Worm (Caenorhabditis elegans) whole organism, early embryonic: Measurements from ENCODE around the gene col-164.

Source experiments
- B0310.2 ChIP-seq: sonication (generic microtip); optimal IDR thresholded peaks from 2 replicates; lab custom pipeline; 2016; ENCODE audit warnings: mild to moderate bottlenecking, missing genetic modification characterization, missing compliant biosample characterization
- F13C5.2 ChIP-seq: sonication (generic microtip); optimal IDR thresholded peaks from 2 replicates; lab custom pipeline; 2017; ENCODE audit warnings: mild to moderate bottlenecking, missing genetic modification characterization, inconsistent platforms, missing compliant biosample characterization
- aly-1 ChIP-seq: sonication (generic microtip); optimal IDR thresholded peaks from 2 replicates; lab custom pipeline; 2016; ENCODE audit warnings: missing genetic modification characterization, missing compliant biosample characterization
- ama-1 ChIP-seq: fragments of 150-350 bp; optimal IDR thresholded peaks from 2 replicates; lab custom pipeline; 2014
- ceh-13 ChIP-seq: fragments of 200-800 bp; sonication (Bioruptor generic); optimal IDR thresholded peaks from 2 replicates; lab custom pipeline; 2018; ENCODE audit warnings: mild to moderate bottlenecking, missing genetic modification characterization, missing compliant biosample characterization
- ceh-36 ChIP-seq: sonication (generic microtip); optimal IDR thresholded peaks from 2 replicates; lab custom pipeline; 2016; ENCODE audit warnings: missing genetic modification characterization, inconsistent platforms, missing compliant biosample characterization
- ets-7 ChIP-seq: sonication (generic microtip); optimal IDR thresholded peaks from 2 replicates; lab custom pipeline; 2016; ENCODE audit warnings: missing genotype, missing genetic modification characterization, missing compliant biosample characterization
- flt-1 ChIP-seq: fragments of 200-800 bp; sonication (Bioruptor generic); IDR thresholded peaks from 2 replicates; pipeline ENCODE4 v1.3.6; 2022; ENCODE audit warnings: missing genetic modification characterization, missing compliant biosample characterization
- hmbx-1 ChIP-seq: sonication (generic microtip); optimal IDR thresholded peaks from 2 replicates; lab custom pipeline; 2016; ENCODE audit warnings: mild to moderate bottlenecking, missing genetic modification characterization, missing compliant biosample characterization
- hmg-4 ChIP-seq: fragments of 200-800 bp; sonication (Bioruptor generic); optimal IDR thresholded peaks from 2 replicates; lab custom pipeline; 2018; ENCODE audit warnings: mild to moderate bottlenecking, missing genetic modification characterization, missing compliant biosample characterization
- hnd-1 ChIP-seq: sonication (generic microtip); optimal IDR thresholded peaks from 2 replicates; lab custom pipeline; 2016; ENCODE audit warnings: missing genetic modification characterization, missing compliant biosample characterization
- pes-1 ChIP-seq: fragments of 200-800 bp; sonication (Bioruptor generic); IDR thresholded peaks from 2 replicates; pipeline ENCODE4 v1.3.6; 2022; ENCODE audit warnings: missing genetic modification reagents, missing genetic modification characterization, missing compliant biosample characterization
- scrt-1 ChIP-seq: fragments of 200-800 bp; sonication (Bioruptor generic); IDR thresholded peaks from 2 replicates; pipeline ENCODE4 v1.3.6; 2022; ENCODE audit warnings: missing genetic modification characterization, missing compliant biosample characterization
- sea-1 ChIP-seq: fragments of 200-800 bp; sonication (Bioruptor generic); conservative IDR thresholded peaks from 2 replicates; pipeline ENCODE4 v1.3.6; 2022; ENCODE audit warnings: missing genetic modification characterization, missing compliant biosample characterization
- tbx-11 ChIP-seq: fragments of 200-800 bp; sonication (Bioruptor generic); IDR thresholded peaks from 2 replicates; pipeline ENCODE4 v1.3.6; 2022; ENCODE audit warnings: missing genetic modification characterization, missing compliant biosample characterization
- tbx-37 ChIP-seq: fragments of 200-800 bp; sonication (Bioruptor generic); conservative IDR thresholded peaks from 2 replicates; pipeline ENCODE4 v1.3.6; 2022; ENCODE audit warnings: missing genetic modification reagents, missing genetic modification characterization, missing compliant biosample characterization
- tra-4 ChIP-seq: sonication (generic microtip); optimal IDR thresholded peaks from 2 replicates; lab custom pipeline; 2017; ENCODE audit warnings: missing genetic modification characterization, missing compliant biosample characterization

col-164 gene

DNA sequence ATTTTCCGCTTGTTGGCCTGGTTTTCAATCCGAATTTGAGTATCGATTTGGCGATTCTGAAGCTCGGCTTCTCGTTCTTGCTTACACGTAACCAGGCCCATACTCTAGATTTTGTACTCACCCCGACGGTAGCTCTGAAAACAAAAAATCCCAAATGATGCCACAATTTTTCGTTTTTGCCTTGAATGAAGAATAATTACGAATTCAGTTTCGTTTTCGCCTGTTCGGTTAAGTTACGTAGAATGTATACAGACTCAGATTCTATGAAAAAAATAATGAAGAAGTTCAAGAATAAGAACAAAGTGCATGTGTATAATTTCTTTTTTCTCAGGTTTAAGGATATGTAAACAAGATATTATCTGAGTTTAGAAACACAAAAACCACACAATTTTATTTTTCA is 27.7 kb downstream of the col-164 start, which contains the start of gene gpa-5:
gpa-5 (minus strand) TSS at position 101 of the 400 bp plus-strand sequence.
- TF ChIP-seq pes-1 (GFP tag; lab: Robert Waterston, UW) (no peak), ama-1 (lab: Kevin White, UChicago) (no peak), ets-7 (no peak), tbx-11 (GFP tag; lab: Robert Waterston, UW) (no peak), ceh-13 (GFP tag; lab: Kevin White, UChicago) (no peak), aly-1 (no peak), hmbx-1 (tag; lab: Kevin White, UChicago) (no peak), hnd-1 (tag; lab: Kevin White, UChicago) (no peak), B0310.2 (tag; lab: Kevin White, UChicago) (no peak), F13C5.2 (tag; lab: Kevin White, UChicago) (no peak), tra-4 (tag; lab: Kevin White, UChicago) (no peak), sea-1 (no peak), scrt-1 (GFP tag; lab: Robert Waterston, UW) (no peak)

DNA sequence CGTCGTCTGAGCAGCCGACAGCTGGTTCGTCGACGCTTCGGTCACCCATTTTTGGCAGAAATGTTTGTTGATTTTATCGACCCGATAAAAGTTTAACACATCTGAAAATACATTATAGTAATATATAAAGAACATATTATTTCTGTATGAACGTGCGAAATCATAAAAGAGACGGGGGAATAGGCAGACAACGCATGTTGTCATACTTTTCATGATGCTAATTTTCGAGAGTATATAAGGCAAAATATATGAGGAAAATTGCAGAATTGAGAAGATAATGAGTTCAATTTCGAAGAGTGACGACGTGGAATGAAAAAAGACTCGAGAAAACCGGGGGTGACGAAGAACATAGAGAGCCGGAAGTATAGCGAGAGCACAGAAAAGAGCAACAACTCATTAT is 36.9 kb downstream of the col-164 start, which contains the start of gene F53B1.8:
F53B1.8 (minus strand) TSS at position 101 of the 400 bp plus-strand sequence.
- TF ChIP-seq tbx-37 (GFP tag; lab: Robert Waterston, UW) (no peak), ets-7 (no peak), hnd-1 (tag; lab: Kevin White, UChicago) (no peak), F13C5.2 (tag; lab: Kevin White, UChicago) (no peak), hmbx-1 (tag; lab: Kevin White, UChicago) (no peak), ama-1 (lab: Kevin White, UChicago) (no peak), ceh-13 (GFP tag; lab: Kevin White, UChicago) (no peak), scrt-1 (GFP tag; lab: Robert Waterston, UW) (no peak), pes-1 (GFP tag; lab: Robert Waterston, UW) (no peak), tbx-11 (GFP tag; lab: Robert Waterston, UW) (no peak)

DNA sequence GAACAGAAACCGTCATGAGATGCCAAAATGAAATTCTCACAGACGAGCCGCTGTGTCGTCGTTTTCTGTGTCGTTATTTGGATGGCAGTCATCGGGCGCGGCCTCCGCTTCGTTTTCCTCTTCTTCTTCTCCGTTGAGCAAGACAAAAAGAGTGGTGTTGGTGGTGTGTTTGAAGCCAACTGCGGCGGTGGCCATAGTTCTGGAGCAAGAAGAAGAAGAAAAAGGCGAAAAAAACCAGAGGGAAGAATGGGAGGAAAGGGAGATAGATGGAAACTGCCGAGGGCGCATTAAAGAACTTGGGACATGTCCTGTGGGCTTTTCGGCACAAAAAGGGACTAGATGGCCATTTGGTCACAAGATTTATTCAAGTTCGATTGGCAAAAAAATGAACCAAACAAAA is 38.4 kb downstream of the col-164 start, which contains the start of gene F53B1.9:
F53B1.9 (minus strand) TSS at position 195 of the 400 bp plus-strand sequence.
- TF ChIP-seq flt-1 (GFP tag; lab: Robert Waterston, UW) (no peak), hmbx-1 (tag; lab: Kevin White, UChicago) (no peak), B0310.2 (tag; lab: Kevin White, UChicago) (no peak), sea-1 (no peak)

- TF ChIP-seq ets-7 = no peak
- no peak for TF ChIP-seq B0310.2 (tag; lab: Kevin White, UChicago)
- no peak for TF ChIP-seq tra-4 (tag; lab: Kevin White, UChicago)
- TF ChIP-seq ceh-13 (GFP tag; lab: Kevin White, UChicago) = no peak
- no peak for TF ChIP-seq hmg-4
- TF ChIP-seq ama-1 (lab: Kevin White, UChicago) = no peak
- no peak for TF ChIP-seq flt-1 (GFP tag; lab: Robert Waterston, UW)
- TF ChIP-seq aly-1 = no peak
- TF ChIP-seq hmbx-1 (tag; lab: Kevin White, UChicago) = no peak
Observed at ce11 chrX:2136937-2137336, 43.7 kb downstream of the col-164 start.

ce11 chrX:2138923-2139322 is 45.7 kb downstream of the col-164 start:
- no peak for TF ChIP-seq hmbx-1 (tag; lab: Kevin White, UChicago)
- TF ChIP-seq ets-7 = no peak
- TF ChIP-seq sea-1 = no peak
- TF ChIP-seq tbx-11 (GFP tag; lab: Robert Waterston, UW) = no peak
- no peak for TF ChIP-seq flt-1 (GFP tag; lab: Robert Waterston, UW)
- no peak for TF ChIP-seq scrt-1 (GFP tag; lab: Robert Waterston, UW)

DNA sequence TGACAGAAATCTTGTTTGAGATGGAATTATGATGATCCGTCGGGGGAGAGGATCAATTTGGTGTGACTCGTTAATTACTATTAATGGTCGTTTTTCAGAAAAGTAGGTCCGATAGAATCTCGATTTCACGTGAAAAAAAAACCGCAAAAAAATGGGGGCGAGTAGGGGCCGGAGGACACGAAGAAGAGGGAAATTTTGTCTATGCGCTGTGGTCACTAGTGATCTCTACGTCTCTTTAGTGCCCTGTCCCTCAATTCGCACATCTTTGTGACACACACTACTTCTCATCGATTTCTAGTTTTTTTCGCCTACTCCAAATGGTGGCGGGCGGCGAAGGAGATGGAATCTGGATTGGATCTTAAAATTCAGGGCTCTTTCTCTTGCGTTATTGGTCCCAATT is 47.3 kb downstream of the col-164 start:
- TF ChIP-seq pes-1 (GFP tag; lab: Robert Waterston, UW) (no peak), F13C5.2 (tag; lab: Kevin White, UChicago) (no peak), ceh-13 (GFP tag; lab: Kevin White, UChicago) (no peak), tbx-11 (GFP tag; lab: Robert Waterston, UW) (no peak), tbx-37 (GFP tag; lab: Robert Waterston, UW) (no peak), aly-1 (no peak), ets-7 (no peak), B0310.2 (tag; lab: Kevin White, UChicago) (no peak), flt-1 (GFP tag; lab: Robert Waterston, UW) (no peak), ama-1 (lab: Kevin White, UChicago) (no peak)

ce11 chrX:2144236-2144635 is 51.0 kb downstream of the col-164 start:
- TF ChIP-seq flt-1 (GFP tag; lab: Robert Waterston, UW) (no peak), aly-1 (no peak), ets-7 (no peak), ama-1 (lab: Kevin White, UChicago) (no peak), scrt-1 (GFP tag; lab: Robert Waterston, UW) (no peak), tra-4 (tag; lab: Kevin White, UChicago) (no peak), hmg-4 (no peak), pes-1 (GFP tag; lab: Robert Waterston, UW) (no peak), F13C5.2 (tag; lab: Kevin White, UChicago) (no peak), B0310.2 (tag; lab: Kevin White, UChicago) (no peak), ceh-36 (tag; lab: Kevin White, UChicago) (no peak), hmbx-1 (tag; lab: Kevin White, UChicago) (no peak), ceh-13 (GFP tag; lab: Kevin White, UChicago) (no peak)
